Fruit fly (Drosophila melanogaster) Kc167 (cell line): ENCODE results near the gene Ptpmeg2.

Experiments
- h ChIP-seq: fragments of >200 bp; optimal IDR thresholded peaks from 3 replicates; lab custom pipeline; 2018; ENCODE audit warnings: missing external identifiers
- insv ChIP-seq: fragments of >200 bp; optimal IDR thresholded peaks from 3 replicates; lab custom pipeline; 2018; ENCODE audit warnings: missing external identifiers
- ttk ChIP-seq: sonication (Bioruptor generic); optimal IDR thresholded peaks from 2 replicates; lab custom pipeline; 2017; ENCODE audit warnings: missing external identifiers

dm6 chrX:9692297-9693013, 33.5 kb upstream of the Ptpmeg2 start:
- TF ChIP-seq ttk (lab: Kevin White, UChicago) (no peak), h (no peak), insv (lab: Kevin White, UChicago) (no peak)
